Worm (Caenorhabditis elegans) whole organism, late embryonic: ENCODE results near the gene C32C4.16.

Source experiments
- C38D4.7 ChIP-seq: fragments of 200-800 bp; sonication (Bioruptor generic); optimal IDR thresholded peaks from 2 replicates; lab custom pipeline; 2018; ENCODE audit warnings: mild to moderate bottlenecking, missing genetic modification characterization, moderate library complexity, missing compliant biosample characterization
- ama-1 ChIP-seq: fragments of 150-350 bp; optimal IDR thresholded peaks from 2 replicates; lab custom pipeline; 2014
- fkh-10 ChIP-seq: fragments of 150-350 bp; optimal IDR thresholded peaks from 2 replicates; lab custom pipeline; 2014; ENCODE audit warnings: missing biosample characterization, missing genetic modification reagents, missing genetic modification characterization
- hlh-15 ChIP-seq: sonication (generic microtip); optimal IDR thresholded peaks from 2 replicates; lab custom pipeline; 2016; ENCODE audit warnings: missing genetic modification characterization, missing compliant biosample characterization
- hlh-8 ChIP-seq: sonication (generic microtip); optimal IDR thresholded peaks from 2 replicates; lab custom pipeline; 2016; ENCODE audit warnings: missing genotype, missing genetic modification characterization, missing compliant biosample characterization
- pha-4 ChIP-seq: fragments of 150-350 bp; optimal IDR thresholded peaks from 2 replicates; lab custom pipeline; 2018; ENCODE audit warnings: missing biosample characterization, missing genetic modification reagents, missing genetic modification characterization
- pqm-1 ChIP-seq: sonication (generic microtip); optimal IDR thresholded peaks from 2 replicates; lab custom pipeline; 2016; ENCODE audit warnings: missing genetic modification characterization, missing compliant biosample characterization
- sox-2 ChIP-seq: fragments of 200-800 bp; sonication (Bioruptor generic); IDR thresholded peaks from 2 replicates; pipeline ENCODE4 v1.3.6; 2022; ENCODE audit warnings: missing genetic modification reagents, missing genetic modification characterization, missing compliant biosample characterization
- sox-4 ChIP-seq: sonication (generic microtip); optimal IDR thresholded peaks from 2 replicates; lab custom pipeline; 2017; ENCODE audit warnings: mild to moderate bottlenecking, missing genetic modification characterization, inconsistent platforms, missing compliant biosample characterization
- tbx-7 ChIP-seq: sonication (generic microtip); optimal IDR thresholded peaks from 2 replicates; lab custom pipeline; 2016; ENCODE audit warnings: missing genotype, missing genetic modification characterization, missing compliant biosample characterization

- TF ChIP-seq sox-2 (GFP tag; lab: Robert Waterston, UW) (no peak), ama-1 (no peak), C38D4.7 (GFP tag; lab: Kevin White, UChicago) (no peak), pha-4 (no peak), hlh-15 (tag; lab: Kevin White, UChicago) (no peak), pqm-1 (no peak), fkh-10 (no peak), sox-4 (tag; lab: Kevin White, UChicago) (no peak), hlh-8 (tag; lab: Kevin White, UChicago) (no peak), tbx-7 (tag; lab: Kevin White, UChicago) (no peak)
Observed at ce11 chrV:10682122-10682521, 34.8 kb downstream of the C32C4.16 start, which contains the start of gene gsp-1.
